Worm (Caenorhabditis elegans) whole organism, early embryonic: ENCODE measurements around the gene W10C6.2.

Experiments used
- ama-1 ChIP-seq: fragments of 150-350 bp; optimal IDR thresholded peaks from 2 replicates; lab custom pipeline; 2014
- ceh-36 ChIP-seq: sonication (generic microtip); optimal IDR thresholded peaks from 2 replicates; lab custom pipeline; 2016; ENCODE audit warnings: missing genetic modification characterization, inconsistent platforms, missing compliant biosample characterization
- flt-1 ChIP-seq: fragments of 200-800 bp; sonication (Bioruptor generic); IDR thresholded peaks from 2 replicates; pipeline ENCODE4 v1.3.6; 2022; ENCODE audit warnings: missing genetic modification characterization, missing compliant biosample characterization
- hnd-1 ChIP-seq: sonication (generic microtip); optimal IDR thresholded peaks from 2 replicates; lab custom pipeline; 2016; ENCODE audit warnings: missing genetic modification characterization, missing compliant biosample characterization
- pes-1 ChIP-seq: fragments of 200-800 bp; sonication (Bioruptor generic); IDR thresholded peaks from 2 replicates; pipeline ENCODE4 v1.3.6; 2022; ENCODE audit warnings: missing genetic modification reagents, missing genetic modification characterization, missing compliant biosample characterization

DNA sequence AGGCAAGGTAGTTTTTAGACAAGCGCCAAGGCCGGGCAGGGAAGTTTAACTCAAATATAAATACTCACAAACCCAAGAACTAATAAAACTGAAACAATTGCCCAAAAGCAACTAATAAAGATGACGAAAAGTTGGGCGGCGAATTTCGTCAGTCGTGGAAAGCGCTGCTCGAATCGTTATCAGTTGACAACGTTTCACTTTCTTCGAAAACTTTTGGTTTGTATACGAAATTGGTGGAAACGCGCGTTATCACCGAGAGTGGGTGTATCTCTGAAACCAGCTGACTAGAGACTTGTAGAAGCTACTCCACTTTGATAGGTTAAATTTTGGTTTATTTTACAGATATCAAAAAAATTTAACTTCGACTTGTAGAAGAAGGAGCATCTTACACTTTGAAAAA is 31.4 kb upstream of the W10C6.2 start:
- TF ChIP-seq pes-1 (GFP tag; lab: Robert Waterston, UW) = no peak
- no peak for TF ChIP-seq hnd-1
- no peak for TF ChIP-seq flt-1 (GFP tag; lab: Robert Waterston, UW)
- TF ChIP-seq ama-1 (lab: Kevin White, UChicago) = no peak
- no peak for TF ChIP-seq ceh-36 (tag; lab: Kevin White, UChicago)
